Worm (Caenorhabditis elegans) whole organism, L4/young adult: ENCODE results near the gene F59B8.1.

Experiments used
- W03F9.2 ChIP-seq: fragments of 150-350 bp; optimal IDR thresholded peaks from 2 replicates; lab custom pipeline; 2014; ENCODE audit warnings: missing biosample characterization, missing genetic modification characterization
- dao-5 ChIP-seq: sonication (generic microtip); optimal IDR thresholded peaks from 2 replicates; lab custom pipeline; 2016; ENCODE audit warnings: missing genotype, missing genetic modification characterization, moderate library complexity, missing compliant biosample characterization
- him-1 ChIP-seq: sonication (generic microtip); optimal IDR thresholded peaks from 2 replicates; lab custom pipeline; 2016; ENCODE audit warnings: missing genotype, missing genetic modification reagents, missing genetic modification characterization, missing compliant biosample characterization

F59B8.1 gene

ce11 chrIV:9427959-9428358 lies at the start of gene F59B8.1:
Gene F59B8.1, plus strand, starts transcription at chrIV:9428259.
- TF ChIP-seq dao-5 (tag; lab: Kevin White, UChicago) (no peak), W03F9.2 (tag; lab: Kevin White, UChicago) (no peak)

DNA sequence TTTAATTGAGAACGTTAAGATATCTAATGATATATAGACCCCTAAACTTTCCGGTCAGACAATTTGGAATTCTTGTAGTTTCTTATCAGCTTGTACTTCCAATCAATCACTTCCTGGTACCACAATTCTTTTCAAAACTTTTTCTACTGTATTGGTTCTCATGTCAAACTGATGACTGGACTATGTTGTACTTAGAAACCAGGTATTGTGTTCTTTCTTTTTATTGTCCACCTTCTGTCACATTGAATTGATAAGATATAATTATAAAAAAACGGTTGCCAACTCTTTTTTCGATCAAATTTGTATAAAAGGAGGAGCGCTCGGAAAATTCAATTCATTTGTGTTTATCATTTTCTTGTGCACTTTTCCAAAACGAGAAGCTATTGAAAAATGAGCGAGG lies 49.8 kb upstream of the F59B8.1 start, which contains the start of gene C10C5.4:
C10C5.4 (plus strand) TSS at position 281 of the 400 bp plus-strand sequence.
- TF ChIP-seq him-1 (tag; lab: Kevin White, UChicago): no peak
- TF ChIP-seq W03F9.2 (tag; lab: Kevin White, UChicago): no peak
- no peak for TF ChIP-seq dao-5 (tag; lab: Kevin White, UChicago)

DNA sequence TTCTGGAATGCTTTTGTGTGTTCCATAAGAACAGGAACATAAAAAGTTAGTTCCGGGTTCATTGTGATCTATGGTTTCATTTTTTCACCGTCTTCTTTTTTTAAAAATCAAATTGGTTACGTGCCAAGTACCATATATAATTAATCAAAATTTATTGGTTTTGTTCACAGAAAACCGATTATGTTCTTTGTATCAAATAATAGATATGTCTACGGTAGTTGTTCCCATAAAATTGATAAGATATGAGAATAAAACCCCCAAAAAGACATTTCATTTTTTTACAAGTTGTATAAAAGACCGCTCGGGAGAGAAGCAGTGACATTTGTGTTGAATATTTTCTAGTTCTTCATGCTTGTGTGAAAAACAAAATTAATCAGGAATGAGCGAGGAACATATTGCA lies 46.9 kb upstream of the F59B8.1 start, which contains the start of gene C10C5.5:
C10C5.5 (plus strand) TSS at position 301 of the 400 bp plus-strand sequence.
- TF ChIP-seq him-1 (tag; lab: Kevin White, UChicago) (no peak), W03F9.2 (tag; lab: Kevin White, UChicago) (no peak), dao-5 (tag; lab: Kevin White, UChicago) (no peak)

DNA sequence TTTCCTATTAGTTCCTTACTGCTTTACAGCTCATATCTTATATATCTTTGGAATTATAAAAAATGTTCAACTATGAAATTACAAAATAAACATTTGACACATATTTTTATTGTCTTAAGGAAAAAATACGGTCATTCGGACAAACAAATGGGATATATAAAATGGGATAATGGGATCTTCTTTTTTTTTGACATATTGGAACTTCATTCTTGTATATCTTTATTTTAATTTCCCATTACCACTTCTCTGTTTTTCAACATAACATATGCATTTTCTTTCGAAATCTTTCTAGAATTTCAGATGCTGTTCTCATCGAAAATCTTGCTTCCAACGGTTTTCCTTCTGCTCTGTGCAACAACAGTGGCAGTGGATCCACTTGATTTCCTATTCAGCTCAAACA lies 43.2 kb upstream of the F59B8.1 start, which contains the start of gene C10C5.7:
C10C5.7 (plus strand) TSS at position 301 of the 400 bp plus-strand sequence.
- TF ChIP-seq him-1 (tag; lab: Kevin White, UChicago): no peak
- no peak for TF ChIP-seq dao-5 (tag; lab: Kevin White, UChicago)
- TF ChIP-seq W03F9.2 (tag; lab: Kevin White, UChicago): no peak

DNA sequence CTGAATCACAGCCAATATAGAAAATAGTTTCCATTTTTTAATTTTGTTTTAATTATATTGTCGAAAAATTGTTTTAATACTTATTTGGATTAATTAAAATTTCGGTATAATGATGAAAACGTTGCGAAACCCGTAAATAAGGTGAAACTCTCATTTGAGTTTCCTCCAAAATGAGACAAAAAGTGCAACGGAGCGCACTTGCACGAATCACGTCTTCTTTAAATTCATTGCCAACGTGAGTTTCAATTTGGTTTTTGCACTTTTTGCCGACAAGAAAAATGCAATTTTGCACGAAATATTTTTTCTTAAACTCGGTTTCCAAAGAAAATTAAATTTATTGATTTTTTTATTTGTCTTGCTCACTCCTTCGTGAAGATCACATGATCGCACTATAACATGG lies 42.0 kb upstream of the F59B8.1 start, which contains the start of gene daf-15:
daf-15 (plus strand) TSS at position 171 of the 400 bp plus-strand sequence.
- TF ChIP-seq him-1 (tag; lab: Kevin White, UChicago) (no peak), dao-5 (tag; lab: Kevin White, UChicago) (no peak), W03F9.2 (tag; lab: Kevin White, UChicago) (peak; percentile 30)

DNA sequence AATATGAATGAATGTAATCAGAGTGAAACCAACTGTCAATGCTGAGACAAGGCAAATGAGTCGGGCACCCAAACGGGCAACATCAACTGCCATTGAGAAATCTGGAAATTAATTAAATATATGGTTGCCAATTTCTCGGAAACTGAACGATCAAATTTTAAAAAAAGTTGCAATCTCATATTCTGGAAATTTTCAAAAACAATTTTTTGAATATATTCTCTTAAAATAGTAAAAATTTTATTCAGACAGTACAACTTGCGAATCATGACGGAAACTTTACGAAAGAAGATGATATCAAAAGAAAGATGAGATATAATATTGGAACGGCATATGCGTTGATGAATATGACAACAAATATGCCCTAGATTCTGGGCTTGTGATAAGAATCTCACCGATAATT lies 31.9 kb upstream of the F59B8.1 start, which contains the start of gene col-121:
col-121 (minus strand) TSS at position 101 of the 400 bp plus-strand sequence.
- TF ChIP-seq W03F9.2 (tag; lab: Kevin White, UChicago) (no peak), dao-5 (tag; lab: Kevin White, UChicago) (no peak), him-1 (tag; lab: Kevin White, UChicago) (no peak)

ce11 chrIV:9397278-9397677 lies 30.8 kb upstream of the F59B8.1 start, which contains the start of gene F56D5.3:
Gene F56D5.3, plus strand, starts transcription at chrIV:9397578.
- TF ChIP-seq him-1 (tag; lab: Kevin White, UChicago) (no peak), dao-5 (tag; lab: Kevin White, UChicago) (no peak), W03F9.2 (tag; lab: Kevin White, UChicago) (no peak)

ce11 chrIV:9398512-9398911 lies 29.5 kb upstream of the F59B8.1 start, which contains the start of gene F56D5.2:
Gene F56D5.2, minus strand, starts transcription at chrIV:9398612.
- TF ChIP-seq W03F9.2 (tag; lab: Kevin White, UChicago): no peak
- no peak for TF ChIP-seq him-1 (tag; lab: Kevin White, UChicago)
- TF ChIP-seq dao-5 (tag; lab: Kevin White, UChicago): no peak

DNA sequence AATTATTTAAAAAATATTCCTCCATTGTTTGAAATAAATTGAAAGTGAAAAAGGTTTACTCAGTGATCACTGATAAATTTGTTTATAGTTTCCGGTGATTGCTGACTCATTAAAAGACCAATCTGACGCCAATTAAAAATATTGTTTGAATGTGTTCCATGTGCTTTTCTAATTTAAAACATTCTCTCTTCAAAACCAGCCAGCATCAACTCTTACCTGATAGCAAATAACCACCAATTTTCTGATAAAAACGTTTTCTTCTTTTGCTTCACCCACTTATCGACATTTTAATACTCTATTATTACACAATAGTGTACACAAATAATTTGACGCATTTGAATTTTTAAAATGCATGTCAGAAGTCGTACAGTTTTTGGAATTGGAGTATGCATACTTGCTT lies 26.3 kb upstream of the F59B8.1 start, which contains the start of gene F56D5.6:
F56D5.6 (plus strand) TSS at position 208 of the 400 bp plus-strand sequence.
- TF ChIP-seq him-1 (tag; lab: Kevin White, UChicago): no peak
- TF ChIP-seq dao-5 (tag; lab: Kevin White, UChicago): no peak
- TF ChIP-seq W03F9.2 (tag; lab: Kevin White, UChicago): no peak

DNA sequence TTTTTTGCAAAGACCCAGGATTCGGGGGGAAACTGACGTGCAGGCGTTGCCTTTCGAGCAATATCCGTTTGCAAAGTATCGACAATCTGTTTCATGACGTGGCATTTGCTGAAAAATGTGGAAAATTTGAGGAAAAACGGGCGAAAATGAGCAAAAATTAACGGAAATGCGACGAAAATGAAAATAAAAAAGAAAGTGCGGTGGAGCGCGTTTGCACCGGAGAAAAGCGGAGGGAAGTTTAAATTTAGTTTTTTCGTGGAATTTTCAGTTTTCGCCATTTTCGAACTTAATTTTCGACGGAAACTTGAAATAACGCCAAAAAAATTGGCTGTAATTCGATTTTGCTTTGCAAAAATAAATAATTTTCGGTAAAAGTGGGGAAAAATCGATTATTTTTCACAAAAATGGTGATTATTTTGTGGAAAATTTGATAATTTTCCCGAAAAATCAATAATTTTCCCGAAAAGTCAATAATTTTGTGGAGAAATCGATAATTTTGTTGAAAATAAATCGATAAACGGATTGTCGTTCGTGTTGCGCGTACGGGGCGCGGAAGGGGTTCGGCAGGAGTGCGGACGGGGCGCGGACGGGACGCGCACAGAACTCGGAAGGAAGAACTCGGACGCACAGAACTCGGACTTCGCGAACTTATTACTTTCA lies 24.2 kb upstream of the F59B8.1 start:
- TF ChIP-seq him-1 (tag; lab: Kevin White, UChicago) (no peak), dao-5 (tag; lab: Kevin White, UChicago) (no peak), W03F9.2 (tag; lab: Kevin White, UChicago) (no peak)

DNA sequence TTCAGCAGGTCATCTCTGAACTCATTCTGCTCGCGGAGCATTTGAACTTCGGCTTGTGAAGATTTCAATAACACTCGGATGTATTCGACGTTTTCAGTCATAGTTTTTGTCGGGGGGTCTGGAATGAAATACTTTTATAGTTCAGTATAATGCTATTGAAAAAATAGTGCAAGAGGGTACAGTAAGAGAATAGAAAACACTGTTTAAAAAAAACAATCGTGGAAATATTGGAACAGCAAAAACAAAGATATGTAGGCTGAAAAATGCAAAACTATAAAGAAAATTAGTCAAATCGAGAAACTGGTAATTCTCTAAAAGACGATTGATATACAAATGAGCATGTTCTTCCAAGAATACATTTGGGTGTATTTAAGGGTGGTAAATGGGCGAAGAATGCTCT lies 20.1 kb upstream of the F59B8.1 start, which contains the start of gene F56D5.5:
F56D5.5 (minus strand) TSS at position 101 of the 400 bp plus-strand sequence.
- TF ChIP-seq W03F9.2 (tag; lab: Kevin White, UChicago) (no peak), dao-5 (tag; lab: Kevin White, UChicago) (no peak), him-1 (tag; lab: Kevin White, UChicago) (no peak)

- TF ChIP-seq dao-5 (tag; lab: Kevin White, UChicago) (no peak), him-1 (tag; lab: Kevin White, UChicago) (no peak), W03F9.2 (tag; lab: Kevin White, UChicago) (no peak)
Measured at ce11 chrIV:9422408-9422807, 5.7 kb upstream of the F59B8.1 start, which contains the start of gene F56D5.9. Gene F56D5.9, minus strand, starts transcription at chrIV:9422508.

DNA sequence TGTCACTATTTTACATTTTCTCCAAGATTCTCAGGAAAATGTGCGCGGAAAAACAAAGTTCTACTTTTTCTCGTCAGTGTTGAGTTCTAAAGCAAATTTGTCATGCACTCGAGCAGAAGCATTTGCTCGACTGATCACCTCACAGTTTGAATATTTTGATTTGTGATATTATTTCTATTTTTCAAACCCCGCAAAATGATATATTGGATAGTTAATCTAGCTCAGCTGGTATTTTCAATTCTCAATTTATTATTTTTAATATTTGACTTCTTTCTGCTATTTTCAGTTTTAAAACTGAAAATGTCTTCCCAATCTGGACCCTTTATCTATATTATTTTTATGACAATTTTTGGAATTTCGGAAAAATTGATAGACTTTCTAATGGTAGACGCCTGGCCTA lies 5.0 kb upstream of the F59B8.1 start, which contains the start of gene srxa-2:
srxa-2 (plus strand) TSS at position 301 of the 400 bp plus-strand sequence.
- no peak for TF ChIP-seq W03F9.2 (tag; lab: Kevin White, UChicago)
